Worm (Caenorhabditis elegans) whole organism, early embryonic: ENCODE data around the gene C38C3.4.

Experiments
- ama-1 ChIP-seq: fragments of 150-350 bp; optimal IDR thresholded peaks from 2 replicates; lab custom pipeline; 2014
- ceh-13 ChIP-seq: fragments of 200-800 bp; sonication (Bioruptor generic); optimal IDR thresholded peaks from 2 replicates; lab custom pipeline; 2018; ENCODE audit warnings: mild to moderate bottlenecking, missing genetic modification characterization, missing compliant biosample characterization
- ceh-36 ChIP-seq: sonication (generic microtip); optimal IDR thresholded peaks from 2 replicates; lab custom pipeline; 2016; ENCODE audit warnings: missing genetic modification characterization, inconsistent platforms, missing compliant biosample characterization
- flt-1 ChIP-seq: fragments of 200-800 bp; sonication (Bioruptor generic); IDR thresholded peaks from 2 replicates; pipeline ENCODE4 v1.3.6; 2022; ENCODE audit warnings: missing genetic modification characterization, missing compliant biosample characterization
- hmbx-1 ChIP-seq: sonication (generic microtip); optimal IDR thresholded peaks from 2 replicates; lab custom pipeline; 2016; ENCODE audit warnings: mild to moderate bottlenecking, missing genetic modification characterization, missing compliant biosample characterization
- hmg-4 ChIP-seq: fragments of 200-800 bp; sonication (Bioruptor generic); optimal IDR thresholded peaks from 2 replicates; lab custom pipeline; 2018; ENCODE audit warnings: mild to moderate bottlenecking, missing genetic modification characterization, missing compliant biosample characterization
- hnd-1 ChIP-seq: sonication (generic microtip); optimal IDR thresholded peaks from 2 replicates; lab custom pipeline; 2016; ENCODE audit warnings: missing genetic modification characterization, missing compliant biosample characterization
- scrt-1 ChIP-seq: fragments of 200-800 bp; sonication (Bioruptor generic); IDR thresholded peaks from 2 replicates; pipeline ENCODE4 v1.3.6; 2022; ENCODE audit warnings: missing genetic modification characterization, missing compliant biosample characterization
- sea-1 ChIP-seq: fragments of 200-800 bp; sonication (Bioruptor generic); conservative IDR thresholded peaks from 2 replicates; pipeline ENCODE4 v1.3.6; 2022; ENCODE audit warnings: missing genetic modification characterization, missing compliant biosample characterization
- tbx-11 ChIP-seq: fragments of 200-800 bp; sonication (Bioruptor generic); IDR thresholded peaks from 2 replicates; pipeline ENCODE4 v1.3.6; 2022; ENCODE audit warnings: missing genetic modification characterization, missing compliant biosample characterization

- TF ChIP-seq tbx-11 (GFP tag; lab: Robert Waterston, UW) (no peak), ama-1 (lab: Kevin White, UChicago) (no peak), hnd-1 (tag; lab: Kevin White, UChicago) (no peak), ceh-13 (GFP tag; lab: Kevin White, UChicago) (no peak), hmbx-1 (no peak), sea-1 (GFP tag; lab: Robert Waterston, UW) (no peak), hmg-4 (no peak), scrt-1 (no peak), flt-1 (GFP tag; lab: Robert Waterston, UW) (no peak), ceh-36 (tag; lab: Kevin White, UChicago) (no peak)
Measured at ce11 chrV:1476841-1477240, 5.0 kb upstream of the C38C3.4 start.
